Fruit fly (Drosophila melanogaster): Measurements from ENCODE around the gene KrT95D.

The KrT95D gene

dm6 chr3R:23958091-23958838 is 73.4 kb downstream of the KrT95D start, which contains the start of the genes GluProRS and AP-1sigma (continued):
- TF ChIP-seq HLHmδ (GFP tag; optimal IDR thresholded peaks at IDR 0.05) = no peak
- peak; percentile 82 for TF ChIP-seq CG7786 (GFP tag; optimal IDR thresholded peaks at IDR 0.05)
- peak; percentile 77 for TF ChIP-seq emc (GFP tag; optimal IDR thresholded peaks at IDR 0.05)
- peak; percentile 72 for TF ChIP-seq CG15011 (GFP tag; optimal IDR thresholded peaks at IDR 0.05)
- TF ChIP-seq fru (optimal IDR thresholded peaks at IDR 0.05) = no peak
- TF ChIP-seq CG15514 (GFP tag; optimal IDR thresholded peaks at IDR 0.05) = peak; percentile 80
- TF ChIP-seq fd64A (GFP tag; optimal IDR thresholded peaks at IDR 0.05) = no peak
- TF ChIP-seq CG8388 (GFP tag; optimal IDR thresholded peaks at IDR 0.05) = peak; percentile 83
- TF ChIP-seq CG15073 (GFP tag; optimal IDR thresholded peaks at IDR 0.05) = peak; percentile 48
- TF ChIP-seq Hey (tag; optimal IDR thresholded peaks at IDR 0.05) = peak; percentile 42
- peak; percentile 81 for TF ChIP-seq YL-1 (GFP tag; optimal IDR thresholded peaks at IDR 0.05)
- TF ChIP-seq Mes4 (GFP tag; optimal IDR thresholded peaks at IDR 0.05) = peak; percentile 62
- TF ChIP-seq NC2β (GFP tag; optimal IDR thresholded peaks at IDR 0.05) = peak; percentile 63
- peak; percentile 74 for TF ChIP-seq jing (GFP tag; optimal IDR thresholded peaks at IDR 0.05)
- TF ChIP-seq ttk (GFP tag; IDR thresholded peaks at IDR 0.05) = peak; percentile 95
- TF ChIP-seq CG14710 (tag; optimal IDR thresholded peaks at IDR 0.05) = peak; percentile 92
- no peak for TF ChIP-seq CG6854 (GFP tag; optimal IDR thresholded peaks at IDR 0.05)
- peak; percentile 86 for TF ChIP-seq trem (tag; optimal IDR thresholded peaks at IDR 0.05)
- peak; percentile 95 for TF ChIP-seq CG9215 (GFP tag; IDR thresholded peaks at IDR 0.05)
- TF ChIP-seq CG7963 (GFP tag; IDR thresholded peaks at IDR 0.05; ENCODE audit: partially characterized antibody) = peak; percentile 81
- TF ChIP-seq CG7745 (tag; optimal IDR thresholded peaks at IDR 0.05) = no peak
- TF ChIP-seq CG6654 (GFP tag; optimal IDR thresholded peaks at IDR 0.05) = peak; percentile 42
- TF ChIP-seq cato (GFP tag; optimal IDR thresholded peaks at IDR 0.05; ENCODE audit: borderline replicate concordance) = peak; percentile 88
- TF ChIP-seq ase (GFP tag; IDR thresholded peaks at IDR 0.05) = peak; percentile 94
- TF ChIP-seq CG11695 (GFP tag; IDR thresholded peaks at IDR 0.05) = peak; percentile 92
- TF ChIP-seq sens-2 (GFP tag; IDR thresholded peaks at IDR 0.05) = peak; percentile 94
- peak; percentile 88 for TF ChIP-seq Ravus (GFP tag; IDR thresholded peaks at IDR 0.05)
- TF ChIP-seq CG34422 (GFP tag; IDR thresholded peaks at IDR 0.05) = peak; percentile 98
- peak; percentile 82 for TF ChIP-seq maf-S (GFP tag; optimal IDR thresholded peaks at IDR 0.05)
- peak; percentile 90 for TF ChIP-seq unc-4 (GFP tag; IDR thresholded peaks at IDR 0.05; ENCODE audit: partially characterized antibody)
- peak; percentile 83 for TF ChIP-seq GATAe (GFP tag; conservative IDR thresholded peaks at IDR 0.05)
- TF ChIP-seq H15 (GFP tag; IDR thresholded peaks at IDR 0.05) = peak; percentile 94
- peak; percentile 93 for TF ChIP-seq CG13775 (GFP tag; optimal IDR thresholded peaks at IDR 0.05)
- TF ChIP-seq CG31365 (tag; optimal IDR thresholded peaks at IDR 0.05) = peak; percentile 32
- TF ChIP-seq C15 (GFP tag; IDR thresholded peaks at IDR 0.05) = peak; percentile 88; the same call in 2 of the 3 replicates
- peak; percentile 88 for TF ChIP-seq NfI (GFP tag; optimal IDR thresholded peaks at IDR 0.05)
- TF ChIP-seq prd (optimal IDR thresholded peaks at IDR 0.05) = no peak
- peak; percentile 98 for TF ChIP-seq prd (GFP tag; IDR thresholded peaks at IDR 0.05)
- TF ChIP-seq Dip3 (GFP tag; optimal IDR thresholded peaks at IDR 0.05) = peak; percentile 85
- TF ChIP-seq bowl (GFP tag; IDR thresholded peaks at IDR 0.05) = peak; percentile 67
- TF ChIP-seq sob (GFP tag; IDR thresholded peaks at IDR 0.05) = peak; percentile 96
- no peak for TF ChIP-seq CG17568 (GFP tag; optimal IDR thresholded peaks at IDR 0.05)
- peak; percentile 87 for TF ChIP-seq gsb-n (tag; optimal IDR thresholded peaks at IDR 0.05)
- peak; percentile 73 for TF ChIP-seq Elba2 (GFP tag; optimal IDR thresholded peaks at IDR 0.05)
- TF ChIP-seq Hmx (GFP tag; optimal IDR thresholded peaks at IDR 0.05) = no peak
- TF ChIP-seq CG6689 (GFP tag; IDR thresholded peaks at IDR 0.05) = peak; percentile 94
- TF ChIP-seq CG11398 (GFP tag; optimal IDR thresholded peaks at IDR 0.05) = peak; percentile 28
- peak; percentile 94 for TF ChIP-seq Max (GFP tag; optimal IDR thresholded peaks at IDR 0.05)
- TF ChIP-seq CG4854 (GFP tag; optimal IDR thresholded peaks at IDR 0.05) = peak; percentile 79
- TF ChIP-seq CG10274 (GFP tag; optimal IDR thresholded peaks at IDR 0.05) = peak; percentile 56

All from whole organism, embryonic.